Worm (Caenorhabditis elegans) whole organism, young adult: ENCODE data around the gene algn-12.

Experiments
- B0019.2 ChIP-seq: fragments of 200-800 bp; sonication (Bioruptor generic); conservative IDR thresholded peaks from 2 replicates; pipeline ENCODE4 v1.3.6; 2022; ENCODE audit warnings: missing genetic modification reagents, missing genetic modification characterization, missing compliant biosample characterization
- D2030.7 ChIP-seq: fragments of 200-800 bp; sonication (Bioruptor generic); IDR thresholded peaks from 2 replicates; pipeline ENCODE4 v1.3.6; 2022; ENCODE audit warnings: missing genetic modification reagents, missing genetic modification characterization, missing compliant biosample characterization
- F33H1.4 ChIP-seq: fragments of 200-800 bp; sonication (Bioruptor generic); IDR thresholded peaks from 2 replicates; pipeline ENCODE4 v1.3.6; 2022; ENCODE audit warnings: missing genetic modification reagents, missing genetic modification characterization, missing compliant biosample characterization
- F55B11.4 ChIP-seq: sonication (generic microtip); optimal IDR thresholded peaks from 2 replicates; lab custom pipeline; 2016; ENCODE audit warnings: missing compliant biosample characterization, missing genetic modification characterization, borderline replicate concordance; ENCODE audit not compliant: insufficient read depth
- T26A5.8 ChIP-seq: sonication (generic microtip); optimal IDR thresholded peaks from 2 replicates; lab custom pipeline; 2016; ENCODE audit warnings: missing genetic modification characterization, missing compliant biosample characterization
- Y53F4B.3 ChIP-seq: fragments of 200-800 bp; sonication (Bioruptor generic); IDR thresholded peaks from 2 replicates; pipeline ENCODE4 v1.3.6; 2022; ENCODE audit warnings: missing genetic modification reagents, missing genetic modification characterization, missing compliant biosample characterization
- Y67H2A.10 ChIP-seq: fragments of 200-800 bp; sonication (Bioruptor generic); conservative IDR thresholded peaks from 2 replicates; pipeline ENCODE4 v1.3.6; 2022; ENCODE audit warnings: missing genetic modification reagents, missing genetic modification characterization, missing compliant biosample characterization
- aptf-2 ChIP-seq: fragments of 200-800 bp; sonication (Bioruptor generic); conservative IDR thresholded peaks from 2 replicates; pipeline ENCODE4 v1.3.6; 2022; ENCODE audit warnings: missing genetic modification reagents, missing genetic modification characterization, missing compliant biosample characterization
- bed-1 ChIP-seq: fragments of 200-800 bp; sonication (Bioruptor generic); IDR thresholded peaks from 2 replicates; pipeline ENCODE4 v1.3.6; 2022; ENCODE audit warnings: missing genetic modification reagents, missing genetic modification characterization, missing compliant biosample characterization
- ccch-3 ChIP-seq: fragments of 200-800 bp; sonication (Bioruptor generic); optimal IDR thresholded peaks from 2 replicates; lab custom pipeline; 2018; ENCODE audit warnings: mild to moderate bottlenecking, missing genetic modification characterization, missing compliant biosample characterization
- ceh-100 ChIP-seq: fragments of 200-800 bp; sonication (Bioruptor generic); IDR thresholded peaks from 2 replicates; pipeline ENCODE4 v1.3.6; 2022; ENCODE audit warnings: missing genetic modification reagents, missing genetic modification characterization, missing compliant biosample characterization
- ceh-91 ChIP-seq: fragments of 200-800 bp; sonication (Bioruptor generic); IDR thresholded peaks from 2 replicates; pipeline ENCODE4 v1.3.6; 2022; ENCODE audit warnings: missing genetic modification reagents, missing genetic modification characterization, missing compliant biosample characterization
- chd-7 ChIP-seq: sonication (generic microtip); optimal IDR thresholded peaks from 2 replicates; lab custom pipeline; 2016; ENCODE audit warnings: mild to moderate bottlenecking, missing genetic modification characterization, moderate library complexity, missing compliant biosample characterization
- die-1 ChIP-seq: sonication (generic microtip); optimal IDR thresholded peaks from 2 replicates; lab custom pipeline; 2016; ENCODE audit warnings: missing genotype, mild to moderate bottlenecking, missing genetic modification characterization, missing compliant biosample characterization
- dpff-1 ChIP-seq: sonication (generic microtip); optimal IDR thresholded peaks from 2 replicates; lab custom pipeline; 2017; ENCODE audit warnings: mild to moderate bottlenecking, missing genetic modification characterization, missing compliant biosample characterization
- dpl-1 ChIP-seq: fragments of 150-350 bp; optimal IDR thresholded peaks from 2 replicates; lab custom pipeline; 2014; ENCODE audit warnings: missing biosample characterization, missing genetic modification reagents, missing genetic modification characterization
- efl-1 ChIP-seq: fragments of 150-350 bp; optimal IDR thresholded peaks from 2 replicates; lab custom pipeline; 2014; ENCODE audit warnings: missing biosample characterization, missing genetic modification reagents, missing genetic modification characterization
- hlh-12 ChIP-seq: sonication (generic microtip); optimal IDR thresholded peaks from 2 replicates; lab custom pipeline; 2016; ENCODE audit warnings: missing genetic modification characterization, missing compliant biosample characterization
- hmg-20 ChIP-seq: fragments of 200-800 bp; sonication (Bioruptor generic); IDR thresholded peaks from 2 replicates; pipeline ENCODE4 v1.3.6; 2022; ENCODE audit warnings: missing genetic modification reagents, missing genetic modification characterization, missing compliant biosample characterization
- lag-1 ChIP-seq: fragments of 200-800 bp; sonication (Bioruptor generic); IDR thresholded peaks from 2 replicates; pipeline ENCODE4 v1.3.6; 2022; ENCODE audit warnings: missing genetic modification reagents, missing genetic modification characterization, missing compliant biosample characterization
- lsl-1 ChIP-seq: fragments of 200-800 bp; sonication (Bioruptor generic); optimal IDR thresholded peaks from 2 replicates; lab custom pipeline; 2018; ENCODE audit warnings: mild to moderate bottlenecking, missing genetic modification characterization, moderate library complexity, missing compliant biosample characterization
- madf-3 ChIP-seq: fragments of 200-800 bp; sonication (Bioruptor generic); IDR thresholded peaks from 2 replicates; pipeline ENCODE4 v1.3.6; 2022; ENCODE audit warnings: missing genetic modification reagents, missing genetic modification characterization, missing compliant biosample characterization
- madf-8 ChIP-seq: fragments of 200-800 bp; sonication (Bioruptor generic); conservative IDR thresholded peaks from 2 replicates; pipeline ENCODE4 v1.3.6; 2022; ENCODE audit warnings: missing genetic modification reagents, missing genetic modification characterization, missing compliant biosample characterization
- mcd-1 ChIP-seq: fragments of 200-800 bp; sonication (Bioruptor generic); IDR thresholded peaks from 2 replicates; pipeline ENCODE4 v1.3.6; 2022; ENCODE audit warnings: missing genetic modification reagents, missing genetic modification characterization, missing compliant biosample characterization
- nfya-2 ChIP-seq: fragments of 200-800 bp; sonication (Bioruptor generic); IDR thresholded peaks from 2 replicates; pipeline ENCODE4 v1.3.6; 2022; ENCODE audit warnings: missing genetic modification reagents, missing genetic modification characterization, missing compliant biosample characterization
- nhr-120 ChIP-seq: fragments of 200-800 bp; sonication (Bioruptor generic); IDR thresholded peaks from 2 replicates; pipeline ENCODE4 v1.3.6; 2022; ENCODE audit warnings: missing genetic modification characterization, missing compliant biosample characterization
- sdz-38 ChIP-seq: sonication (generic microtip); optimal IDR thresholded peaks from 2 replicates; lab custom pipeline; 2016; ENCODE audit warnings: missing genotype, missing genetic modification characterization, missing compliant biosample characterization
- somi-1 ChIP-seq: fragments of 200-800 bp; sonication (Bioruptor generic); optimal IDR thresholded peaks from 2 replicates; lab custom pipeline; 2018; ENCODE audit warnings: mild to moderate bottlenecking, missing genetic modification characterization, missing compliant biosample characterization
- xnd-1 ChIP-seq: sonication (generic microtip); optimal IDR thresholded peaks from 2 replicates; lab custom pipeline; 2016; ENCODE audit warnings: missing genotype, missing genetic modification reagents, missing genetic modification characterization, missing compliant biosample characterization
- ztf-18 ChIP-seq: sonication (generic microtip); optimal IDR thresholded peaks from 2 replicates; lab custom pipeline; 2016; ENCODE audit warnings: missing genotype, mild to moderate bottlenecking, missing genetic modification characterization, missing compliant biosample characterization
- ztf-22 ChIP-seq: fragments of 200-800 bp; sonication (Bioruptor generic); optimal IDR thresholded peaks from 2 replicates; lab custom pipeline; 2018; ENCODE audit warnings: mild to moderate bottlenecking, missing genetic modification characterization, moderate library complexity, missing compliant biosample characterization
- ztf-25 ChIP-seq: fragments of 200-800 bp; sonication (Bioruptor generic); IDR thresholded peaks from 2 replicates; pipeline ENCODE4 v1.3.6; 2022; ENCODE audit warnings: missing genetic modification reagents, missing genetic modification characterization, missing compliant biosample characterization
- ztf-26 ChIP-seq: sonication (generic microtip); optimal IDR thresholded peaks from 2 replicates; lab custom pipeline; 2017; ENCODE audit warnings: missing genetic modification characterization, missing compliant biosample characterization

The algn-12 gene

ce11 chrV:8062074-8062473, 27.2 kb downstream of the algn-12 start, which contains the start of gene str-139:
Gene str-139, minus strand, starts transcription at chrV:8062174.
- TF ChIP-seq die-1: no peak
- TF ChIP-seq, all 124 proteins: peak for 0

- TF ChIP-seq F33H1.4 (GFP tag; lab: Robert Waterston, UW) (no peak), Y53F4B.3 (GFP tag; lab: Robert Waterston, UW) (no peak), dpff-1 (tag; lab: Kevin White, UChicago) (no peak)
Measured at ce11 chrV:8067800-8068199, 32.9 kb downstream of the algn-12 start, which contains the start of gene str-140. Gene str-140, minus strand, starts transcription at chrV:8067900.

ce11 chrV:8069637-8070036, 34.7 kb downstream of the algn-12 start, which contains the start of gene str-143:
Gene str-143, minus strand, starts transcription at chrV:8069737.
- TF ChIP-seq xnd-1 (tag; lab: Kevin White, UChicago) (no peak), ztf-18 (tag; lab: Kevin White, UChicago) (no peak), die-1 (no peak), mcd-1 (GFP tag; lab: Robert Waterston, UW) (no peak), madf-8 (GFP tag; lab: Robert Waterston, UW) (no peak), lag-1 (no peak), bed-1 (no peak), ceh-91 (GFP tag; lab: Robert Waterston, UW) (no peak), hmg-20 (GFP tag; lab: Robert Waterston, UW) (no peak), madf-3 (no peak), ztf-25 (GFP tag; lab: Robert Waterston, UW) (no peak), Y67H2A.10 (no peak), nfya-2 (no peak), aptf-2 (GFP tag; lab: Robert Waterston, UW) (no peak), D2030.7 (GFP tag; lab: Robert Waterston, UW) (no peak), ztf-22 (GFP tag; lab: Kevin White, UChicago) (no peak), nhr-120 (GFP tag; lab: Robert Waterston, UW) (no peak), chd-7 (tag; lab: Kevin White, UChicago) (no peak), efl-1 (GFP tag; lab: Kevin White, UChicago) (no peak), Y53F4B.3 (GFP tag; lab: Robert Waterston, UW) (no peak)

ce11 chrV:8072047-8072446, 37.1 kb downstream of the algn-12 start, which contains the start of gene str-144:
Gene str-144, minus strand, starts transcription at chrV:8072147.
- TF ChIP-seq ccch-3: no peak
- TF ChIP-seq lsl-1: no peak
- TF ChIP-seq F55B11.4 (tag; lab: Kevin White, UChicago): no peak
- no peak for TF ChIP-seq F33H1.4 (GFP tag; lab: Robert Waterston, UW)
- TF ChIP-seq hlh-12 (tag; lab: Kevin White, UChicago): no peak
- TF ChIP-seq dpl-1: no peak
- TF ChIP-seq sdz-38: no peak
- no peak for TF ChIP-seq B0019.2 (GFP tag; lab: Robert Waterston, UW)
- TF ChIP-seq dpff-1 (tag; lab: Kevin White, UChicago): no peak
- no peak for TF ChIP-seq ceh-100 (GFP tag; lab: Robert Waterston, UW)
- TF ChIP-seq ztf-26 (tag; lab: Kevin White, UChicago): no peak

ce11 chrV:8073162-8073561, 38.3 kb downstream of the algn-12 start:
- peak; percentile 15 for TF ChIP-seq somi-1 (GFP tag; lab: Kevin White, UChicago)
- TF ChIP-seq T26A5.8 (tag; lab: Kevin White, UChicago): no peak
- TF ChIP-seq, all 124 proteins: peak for 1
